Fruit fly (Drosophila melanogaster): Measurements from ENCODE around the gene PNUTS.
A peak's percentile ranks its signal among the peaks of the same experiment; 100 is the strongest.

The PNUTS gene

dm6 chr2L:897124-897523 lies 26.9 kb downstream of the PNUTS start (continued):
- TF ChIP-seq prd (optimal IDR thresholded peaks at IDR 0.05) (no peak), prd (GFP tag; IDR thresholded peaks at IDR 0.05) (peak; percentile 58), cad (GFP tag; optimal IDR thresholded peaks at IDR 0.05) (no peak), Taf1 (GFP tag; IDR thresholded peaks at IDR 0.05) (peak; percentile 25; the same call in 1 of the 2 replicates), CG6175 (GFP tag; IDR thresholded peaks at IDR 0.05) (no peak), CG8290 (GFP tag; optimal IDR thresholded peaks at IDR 0.05) (no peak), CG8290 (tag; optimal IDR thresholded peaks at IDR 0.05) (peak in 1 of 2 experiments; percentile 68), tin (GFP tag; optimal IDR thresholded peaks at IDR 0.05) (peak; percentile 13), Nf-YB (GFP tag; optimal IDR thresholded peaks at IDR 0.05) (no peak), stwl (tag; optimal IDR thresholded peaks at IDR 0.05) (no peak), gt (GFP tag; IDR thresholded peaks at IDR 0.05) (no peak), ind (GFP tag; optimal IDR thresholded peaks at IDR 0.05) (peak; percentile 31), org-1 (GFP tag; optimal IDR thresholded peaks at IDR 0.05) (peak; percentile 3), sim (GFP tag; IDR thresholded peaks at IDR 0.05) (no peak), Elba2 (GFP tag; optimal IDR thresholded peaks at IDR 0.05) (no peak), Pdp1 (GFP tag; optimal IDR thresholded peaks at IDR 0.05) (no peak), Mad (GFP tag; optimal IDR thresholded peaks at IDR 0.05) (no peak), aop (GFP tag; IDR thresholded peaks at IDR 0.05) (no peak), CG7839 (tag; optimal IDR thresholded peaks at IDR 0.05) (peak; percentile 32), zfh1 (GFP tag; IDR thresholded peaks at IDR 0.05) (peak; percentile 30; the same call in 1 of the 3 replicates), bsh (GFP tag; optimal IDR thresholded peaks at IDR 0.05) (peak in 1 of 2 experiments; percentile 29), CG8765 (GFP tag; IDR thresholded peaks at IDR 0.05) (no peak), Ptx1 (GFP tag; IDR thresholded peaks at IDR 0.05) (peak; percentile 38; the same call in 1 of the 2 replicates), trh (GFP tag; optimal IDR thresholded peaks at IDR 0.05) (no peak), ranshi (GFP tag; IDR thresholded peaks at IDR 0.05) (peak; percentile 32; the same call in 1 of the 2 replicates), HmgZ (tag; optimal IDR thresholded peaks at IDR 0.05) (no peak), unpg (GFP tag; optimal IDR thresholded peaks at IDR 0.05) (peak; percentile 12), CG5245 (GFP tag; optimal IDR thresholded peaks at IDR 0.05) (no peak), Ada2b (GFP tag; IDR thresholded peaks at IDR 0.05) (no peak), CG4360 (GFP tag; IDR thresholded peaks at IDR 0.05) (no peak), nmo (GFP tag; optimal IDR thresholded peaks at IDR 0.05) (no peak), Drgx (GFP tag; IDR thresholded peaks at IDR 0.05) (no peak), CG8478 (optimal IDR thresholded peaks at IDR 0.05) (no peak), Optix (GFP tag; IDR thresholded peaks at IDR 0.05) (no peak), CG12391 (tag; optimal IDR thresholded peaks at IDR 0.05) (peak; percentile 8), Lim3 (GFP tag; IDR thresholded peaks at IDR 0.05) (no peak), pb (GFP tag; optimal IDR thresholded peaks at IDR 0.05) (no peak), Blimp-1 (GFP tag; optimal IDR thresholded peaks at IDR 0.05) (no peak), Hmr (GFP tag; optimal IDR thresholded peaks at IDR 0.05) (peak; percentile 15), NC2α (GFP tag; optimal IDR thresholded peaks at IDR 0.05) (no peak), Sin3A (optimal IDR thresholded peaks at IDR 0.05) (no peak), CkIIα-i1 (GFP tag; IDR thresholded peaks at IDR 0.05) (no peak), sd (tag; optimal IDR thresholded peaks at IDR 0.05) (no peak), sima (GFP tag; optimal IDR thresholded peaks at IDR 0.05) (no peak), CG1647 (GFP tag; optimal IDR thresholded peaks at IDR 0.05) (no peak), BEAF-32 (GFP tag; optimal IDR thresholded peaks at IDR 0.05) (no peak), B-H2 (GFP tag; optimal IDR thresholded peaks at IDR 0.05) (no peak), CG10565 (GFP tag; optimal IDR thresholded peaks at IDR 0.05) (no peak), CG3163 (GFP tag; optimal IDR thresholded peaks at IDR 0.05) (no peak), ase (GFP tag; IDR thresholded peaks at IDR 0.05) (0 out of 3 replicates have a peak, but pooled peaks have one; percentile 38), CoRest (tag; optimal IDR thresholded peaks at IDR 0.05) (no peak), exex (tag; optimal IDR thresholded peaks at IDR 0.05) (no peak), CG17359 (tag; optimal IDR thresholded peaks at IDR 0.05) (peak; percentile 2)

Data from whole organism, embryonic.